Fruit fly (Drosophila melanogaster): ENCODE results near the gene Ntf-2.

DNA sequence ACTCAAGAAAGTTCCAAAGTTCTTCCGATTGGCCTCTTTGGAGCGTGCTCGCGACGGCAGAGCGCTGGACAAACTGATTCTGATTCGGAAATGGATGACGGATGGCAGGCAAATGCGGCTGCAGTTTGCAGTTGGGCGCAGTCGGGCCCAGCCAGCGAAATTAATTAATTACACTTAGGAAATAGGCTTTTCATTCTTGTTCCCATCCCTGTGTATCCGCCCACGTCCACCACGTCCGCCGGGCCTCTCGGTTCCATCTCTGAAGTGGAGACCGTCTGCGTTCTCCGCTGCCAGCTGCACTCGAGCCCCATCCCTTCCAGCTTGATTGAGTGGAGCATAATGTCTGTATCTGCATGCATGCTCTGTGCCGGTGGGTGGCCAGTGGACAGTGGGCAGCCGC is 5.2 kb downstream of the Ntf-2 start, which contains the start of gene CG15449:
- no peak for TF ChIP-seq EcR (GFP tag; optimal IDR thresholded peaks at IDR 0.05)
- no peak for TF ChIP-seq fd96Ca (GFP tag; IDR thresholded peaks at IDR 0.05)
- TF ChIP-seq CG8301 (tag; optimal IDR thresholded peaks at IDR 0.05): no peak
- no peak for TF ChIP-seq Ets98B (GFP tag; IDR thresholded peaks at IDR 0.05)
- no peak for TF ChIP-seq CG34367 (tag; optimal IDR thresholded peaks at IDR 0.05)
- TF ChIP-seq CG15710 (tag; optimal IDR thresholded peaks at IDR 0.05): no peak
- no peak for TF ChIP-seq CG32121 (GFP tag; IDR thresholded peaks at IDR 0.05)
- no peak for TF ChIP-seq CG12605 (GFP tag; IDR thresholded peaks at IDR 0.05)
- no peak for TF ChIP-seq CG13204 (GFP tag; optimal IDR thresholded peaks at IDR 0.05)
- TF ChIP-seq CG17806 (tag; optimal IDR thresholded peaks at IDR 0.05): no peak
- no peak for TF ChIP-seq rn (GFP tag; IDR thresholded peaks at IDR 0.05)
- TF ChIP-seq Pif1B (GFP tag; optimal IDR thresholded peaks at IDR 0.05): no peak

Data from whole organism, pupa.